Worm (Caenorhabditis elegans): ENCODE data around the gene F55G1.6.

DNA sequence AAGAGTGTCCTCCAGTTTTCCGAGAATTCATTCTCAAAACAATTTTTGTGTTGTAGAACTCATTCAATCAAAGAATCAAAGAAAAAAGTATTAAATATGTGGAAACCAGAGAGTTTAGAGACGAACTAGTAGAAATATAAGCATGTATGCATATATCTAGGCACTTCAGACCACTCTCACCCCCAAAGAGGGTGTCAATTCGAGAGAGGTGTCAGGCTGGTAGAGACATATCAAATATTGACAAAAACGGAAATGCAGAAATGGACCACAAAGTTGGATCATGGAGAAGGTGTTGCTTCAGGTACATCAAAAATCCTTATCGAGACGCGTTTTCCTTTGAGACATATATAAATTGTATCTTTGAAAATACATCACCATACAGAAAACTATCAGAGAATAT, 50.4 kb downstream of the F55G1.6 start:
- TF ChIP-seq snpc-4 (tag; optimal IDR thresholded peaks at IDR 0.05) (no peak), fos-1 (tag; optimal IDR thresholded peaks at IDR 0.05) (no peak), unc-30 (tag; optimal IDR thresholded peaks at IDR 0.05) (no peak), unc-62 (GFP tag; optimal IDR thresholded peaks at IDR 0.05) (no peak), lin-35 (GFP tag; optimal IDR thresholded peaks at IDR 0.05) (no peak), elt-2 (tag; optimal IDR thresholded peaks at IDR 0.05) (no peak), unc-130 (tag; optimal IDR thresholded peaks at IDR 0.05) (no peak), zag-1 (tag; optimal IDR thresholded peaks at IDR 0.05) (no peak)

All from whole organism, L1 larva.